Fruit fly (Drosophila melanogaster): ENCODE data around the gene Mocs1.

DNA sequence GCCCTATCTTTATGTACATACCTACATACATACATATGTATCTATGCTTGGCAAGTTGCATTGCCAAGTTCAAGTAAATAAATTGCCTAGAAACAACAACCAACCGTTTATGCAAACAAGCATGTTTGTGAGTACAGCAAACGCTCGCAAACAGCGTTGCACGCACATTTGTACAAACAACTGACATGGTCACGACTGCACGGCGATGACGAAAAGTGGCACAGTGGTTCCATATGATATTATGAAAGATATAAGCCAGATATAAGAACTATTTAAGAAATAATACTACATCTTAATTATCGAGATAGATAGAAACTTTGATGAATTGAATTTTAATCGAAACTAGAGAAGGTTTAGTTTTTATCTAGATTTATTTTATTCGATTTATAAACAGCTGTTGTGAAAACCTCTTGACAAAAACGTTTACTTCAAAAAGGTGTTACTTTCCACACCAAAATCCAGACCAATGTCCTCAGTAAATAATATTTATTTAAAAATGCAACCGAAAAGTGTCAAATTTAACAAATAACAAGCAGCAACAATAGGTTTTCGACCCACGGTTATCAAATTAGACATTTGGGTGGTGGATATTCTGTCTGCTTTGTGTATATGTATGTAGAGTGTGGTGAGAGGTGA is 19.6 kb downstream of the Mocs1 start:
- TF ChIP-seq pan (optimal IDR thresholded peaks at IDR 0.05) (no peak), EcR (GFP tag; optimal IDR thresholded peaks at IDR 0.05) (no peak), usp (GFP tag; optimal IDR thresholded peaks at IDR 0.05) (no peak), psq (optimal IDR thresholded peaks at IDR 0.05) (no peak), CG8478 (optimal IDR thresholded peaks at IDR 0.05) (no peak)

All from whole organism.